Worm (Caenorhabditis elegans) whole organism, L4 larva: ENCODE results near the gene K08D8.4.

Source experiments
- F26F4.8 ChIP-seq: fragments of 200-800 bp; sonication (Bioruptor generic); conservative IDR thresholded peaks from 2 replicates; pipeline ENCODE4 v1.3.6; 2022; ENCODE audit warnings: missing genetic modification characterization, missing compliant biosample characterization
- R02D3.7 ChIP-seq: fragments of 150-350 bp; sonication (generic microtip); optimal IDR thresholded peaks from 3 replicates; lab custom pipeline; 2014; ENCODE audit warnings: missing biosample characterization, missing genetic modification characterization
- Y5F2A.4 ChIP-seq: fragments of 200-800 bp; sonication (Bioruptor generic); optimal IDR thresholded peaks from 2 replicates; lab custom pipeline; 2018; ENCODE audit warnings: mild to moderate bottlenecking, missing genetic modification characterization, missing compliant biosample characterization
- daf-12 ChIP-seq: fragments of 150-350 bp; optimal IDR thresholded peaks from 2 replicates; lab custom pipeline; 2014; ENCODE audit warnings: missing biosample characterization, missing genetic modification reagents, missing genetic modification characterization
- dmd-8 ChIP-seq: fragments of 200-800 bp; sonication (Bioruptor generic); IDR thresholded peaks from 2 replicates; pipeline ENCODE4 v1.3.6; 2022; ENCODE audit warnings: missing genetic modification characterization, missing compliant biosample characterization
- lir-3 ChIP-seq: sonication (generic microtip); optimal IDR thresholded peaks from 2 replicates; lab custom pipeline; 2016; ENCODE audit warnings: mild to moderate bottlenecking, missing genetic modification characterization, missing compliant biosample characterization
- nhr-10 ChIP-seq: fragments of 150-350 bp; optimal IDR thresholded peaks from 2 replicates; lab custom pipeline; 2014; ENCODE audit warnings: missing biosample characterization, missing genetic modification characterization
- nhr-6 ChIP-seq: fragments of 150-350 bp; optimal IDR thresholded peaks from 2 replicates; lab custom pipeline; 2014; ENCODE audit warnings: missing biosample characterization, missing genetic modification characterization
- nhr-76 ChIP-seq: fragments of 150-350 bp; optimal IDR thresholded peaks from 2 replicates; lab custom pipeline; 2014; ENCODE audit warnings: missing biosample characterization, missing genetic modification characterization
- nhr-77 ChIP-seq: fragments of 150-350 bp; optimal IDR thresholded peaks from 2 replicates; lab custom pipeline; 2014; ENCODE audit warnings: missing biosample characterization, missing genetic modification characterization
- zag-1 ChIP-seq: fragments of 150-350 bp; optimal IDR thresholded peaks from 2 replicates; lab custom pipeline; 2014; ENCODE audit warnings: missing biosample characterization, missing genetic modification characterization

- TF ChIP-seq lir-3 (tag; lab: Kevin White, UChicago) (no peak), nhr-77 (no peak), daf-12 (no peak), nhr-10 (tag; lab: Kevin White, UChicago) (no peak), nhr-6 (tag; lab: Kevin White, UChicago) (no peak), F26F4.8 (GFP tag; lab: Robert Waterston, UW) (no peak), zag-1 (no peak), Y5F2A.4 (GFP tag; lab: Kevin White, UChicago) (no peak), R02D3.7 (no peak), dmd-8 (GFP tag; lab: Robert Waterston, UW) (no peak), nhr-76 (no peak)
Observed at ce11 chrIV:12894996-12895395, 14.8 kb downstream of the K08D8.4 start, which contains the start of gene K08D8.11.
